Fruit fly (Drosophila melanogaster) whole organism, pupa: ENCODE measurements around the gene CG7059.
A peak's percentile ranks its signal among the peaks of the same experiment; 100 is the strongest.

ENCODE experiments used
- CG10348 ChIP-seq: fragments of 200-800 bp; sonication (Bioruptor generic); IDR thresholded peaks from 2 replicates; pipeline ENCODE4 v1.3.6; 2022; ENCODE audit warnings: missing biosample characterization, missing genetic modification characterization
- CG12605 ChIP-seq: fragments of 200-800 bp; sonication (Bioruptor generic); IDR thresholded peaks from 2 replicates; pipeline ENCODE4 v1.3.6; 2022; ENCODE audit warnings: missing biosample characterization, missing genetic modification characterization
- CG13204 ChIP-seq: fragments of 200-800 bp; sonication (Bioruptor generic); optimal IDR thresholded peaks from 2 replicates; lab custom pipeline; 2018; ENCODE audit warnings: missing biosample characterization, mild to moderate bottlenecking, missing genetic modification characterization, moderate library complexity
- CG14655 ChIP-seq: fragments of 200-800 bp; sonication (Bioruptor generic); optimal IDR thresholded peaks from 3 replicates; lab custom pipeline; 2017; ENCODE audit warnings: mild to moderate bottlenecking, missing biosample characterization, missing genetic modification reagents, missing genetic modification characterization
- CG15710 ChIP-seq: fragments of 200-800 bp; sonication (Bioruptor generic); optimal IDR thresholded peaks from 2 replicates; lab custom pipeline; 2018; ENCODE audit warnings: missing biosample characterization, mild to moderate bottlenecking, missing genetic modification characterization, moderate library complexity
- CG17806 ChIP-seq: fragments of 200-800 bp; sonication (Bioruptor generic); optimal IDR thresholded peaks from 2 replicates; lab custom pipeline; 2018; ENCODE audit warnings: missing biosample characterization, mild to moderate bottlenecking, missing genetic modification characterization, moderate library complexity
- CG32121 ChIP-seq: fragments of 200-800 bp; sonication (Bioruptor generic); IDR thresholded peaks from 2 replicates; pipeline ENCODE4 v1.3.6; 2022; ENCODE audit warnings: missing biosample characterization, missing genetic modification characterization
- CG34367 ChIP-seq: fragments of 200-800 bp; sonication (Bioruptor generic); optimal IDR thresholded peaks from 2 replicates; lab custom pipeline; 2018; ENCODE audit warnings: missing biosample characterization, mild to moderate bottlenecking, missing genetic modification characterization
- CG4496 ChIP-seq: fragments of 200-800 bp; sonication (Bioruptor generic); IDR thresholded peaks from 3 replicates; pipeline ENCODE4 v1.3.6; 2022; ENCODE audit warnings: missing biosample characterization, missing genetic modification characterization
- CG8159 ChIP-seq: fragments of 200-800 bp; sonication (Bioruptor generic); optimal IDR thresholded peaks from 3 replicates; lab custom pipeline; 2018; ENCODE audit warnings: missing biosample characterization, mild to moderate bottlenecking, missing genetic modification characterization, moderate library complexity
- CG8301 ChIP-seq: fragments of 200-800 bp; sonication (Bioruptor generic); optimal IDR thresholded peaks from 2 replicates; lab custom pipeline; 2018; ENCODE audit warnings: missing biosample characterization, mild to moderate bottlenecking, missing genetic modification characterization
- CG9948 ChIP-seq: fragments of 200-800 bp; sonication (Bioruptor generic); optimal IDR thresholded peaks from 2 replicates; lab custom pipeline; 2018; ENCODE audit warnings: missing biosample characterization, mild to moderate bottlenecking, missing genetic modification characterization, moderate library complexity
- D1 ChIP-seq: fragments of 200-800 bp; sonication (Bioruptor generic); optimal IDR thresholded peaks from 2 replicates; lab custom pipeline; 2018; ENCODE audit warnings: missing biosample characterization, mild to moderate bottlenecking, missing genetic modification characterization, moderate library complexity
- EcR ChIP-seq: fragments of 200-800 bp; sonication (Bioruptor generic); optimal IDR thresholded peaks from 3 replicates; lab custom pipeline; 2019; ENCODE audit warnings: missing biosample characterization, missing genetic modification characterization, mild to moderate bottlenecking, moderate library complexity, missing genetic modification reagents
- Ets98B ChIP-seq: fragments of 200-800 bp; sonication (Bioruptor generic); IDR thresholded peaks from 2 replicates; pipeline ENCODE4 v1.3.6; 2022; ENCODE audit warnings: missing biosample characterization, missing genetic modification characterization
- Pif1A ChIP-seq: fragments of 200-800 bp; sonication (Bioruptor generic); optimal IDR thresholded peaks from 3 replicates; lab custom pipeline; 2016; ENCODE audit warnings: missing biosample characterization, missing genetic modification characterization
- Pif1B ChIP-seq: fragments of 200-800 bp; sonication (Bioruptor generic); optimal IDR thresholded peaks from 3 replicates; lab custom pipeline; 2016; ENCODE audit warnings: missing biosample characterization, missing genetic modification characterization
- Snoo ChIP-seq: fragments of 200-800 bp; sonication (Bioruptor generic); optimal IDR thresholded peaks from 3 replicates; lab custom pipeline; 2017; ENCODE audit warnings: missing biosample characterization, mild to moderate bottlenecking, missing genetic modification characterization, inconsistent platforms
- fd96Ca ChIP-seq: fragments of 200-800 bp; sonication (Bioruptor generic); IDR thresholded peaks from 3 replicates; pipeline ENCODE4 v1.3.6; 2022; ENCODE audit warnings: missing biosample characterization, missing genetic modification characterization
- gl ChIP-seq: fragments of 200-800 bp; sonication (Bioruptor generic); optimal IDR thresholded peaks from 2 replicates; lab custom pipeline; 2018; ENCODE audit warnings: missing biosample characterization, mild to moderate bottlenecking, missing genetic modification characterization
- rn ChIP-seq: fragments of 200-800 bp; sonication (Bioruptor generic); IDR thresholded peaks from 2 replicates; pipeline ENCODE4 v1.3.6; 2022; ENCODE audit warnings: missing biosample characterization, missing genetic modification characterization

CG7059 gene

dm6 chr3R:22365660-22366195 is 23.9 kb upstream of the CG7059 start, which contains the start of gene CG5382:
Gene CG5382 (minus strand): TSS chr3R:22365983.
- no peak for TF ChIP-seq CG15710
- no peak for TF ChIP-seq CG8301 (tag; lab: Kevin White, UChicago)
- TF ChIP-seq CG17806 (tag; lab: Kevin White, UChicago), result no peak
- TF ChIP-seq Snoo (tag; lab: Kevin White, UChicago), result no peak
- no peak for TF ChIP-seq CG9948 (tag; lab: Kevin White, UChicago)
- TF ChIP-seq CG4496, result no peak
- no peak for TF ChIP-seq D1 (tag; lab: Kevin White, UChicago)
- no peak for TF ChIP-seq CG14655 (GFP tag; lab: Kevin White, UChicago)
- TF ChIP-seq CG8159 (tag; lab: Kevin White, UChicago), result no peak
- TF ChIP-seq CG12605, result no peak
- no peak for TF ChIP-seq CG10348 (GFP tag; lab: Robert Waterston, UW)

dm6 chr3R:22367126-22368076 is 22.2 kb upstream of the CG7059 start, which contains the start of the genes Polr3F and PyK:
Gene Polr3F (minus strand): TSS chr3R:22367373.
Gene PyK (plus strand): TSS chr3R:22367536.
- TF ChIP-seq D1 (tag; lab: Kevin White, UChicago), result no peak
- peak; percentile 9 for TF ChIP-seq CG9948 (tag; lab: Kevin White, UChicago)
- TF ChIP-seq EcR (GFP tag; lab: Kevin White, UChicago), result no peak
- TF ChIP-seq fd96Ca (GFP tag; lab: Robert Waterston, UW), result no peak
- no peak for TF ChIP-seq CG13204 (GFP tag; lab: Kevin White, UChicago)
- TF ChIP-seq CG14655 (GFP tag; lab: Kevin White, UChicago), result peak; percentile 60
- TF ChIP-seq rn (GFP tag; lab: Robert Waterston, UW), result no peak
- peak; percentile 50 for TF ChIP-seq CG8159 (tag; lab: Kevin White, UChicago)
- TF ChIP-seq CG17806 (tag; lab: Kevin White, UChicago), result peak; percentile 29
- peak; percentile 40 for TF ChIP-seq CG15710
- TF ChIP-seq CG12605, result peak; percentile 48; the same call in 1 of the 2 replicates
- no peak for TF ChIP-seq Pif1B (GFP tag; lab: Kevin White, UChicago)
- TF ChIP-seq Pif1A, result peak; percentile 18
- TF ChIP-seq CG4496, result peak; percentile 63; the same call in 2 of the 3 replicates
- peak; percentile 2 for TF ChIP-seq Snoo (tag; lab: Kevin White, UChicago)
- TF ChIP-seq CG32121 (GFP tag; lab: Robert Waterston, UW), result no peak
- peak; percentile 28 for TF ChIP-seq CG8301 (tag; lab: Kevin White, UChicago)
- peak; percentile 61 for TF ChIP-seq CG34367 (tag; lab: Kevin White, UChicago)
- TF ChIP-seq gl, result peak; percentile 35
- no peak for TF ChIP-seq CG10348 (GFP tag; lab: Robert Waterston, UW)
- TF ChIP-seq Ets98B (GFP tag; lab: Robert Waterston, UW), result no peak

dm6 chr3R:22368077-22368776 is 21.4 kb upstream of the CG7059 start:
- TF ChIP-seq fd96Ca (GFP tag; lab: Robert Waterston, UW) (peak; percentile 30; the same call in 1 of the 3 replicates), CG12605 (no peak), CG10348 (GFP tag; lab: Robert Waterston, UW) (no peak), CG32121 (GFP tag; lab: Robert Waterston, UW) (peak; percentile 20; the same call in 1 of the 2 replicates), EcR (GFP tag; lab: Kevin White, UChicago) (peak; percentile 71), rn (GFP tag; lab: Robert Waterston, UW) (no peak), CG4496 (peak; percentile 85)
- TF ChIP-seq, all 21 proteins: peak for 4

dm6 chr3R:22368777-22369214 is 20.8 kb upstream of the CG7059 start:
- peak; percentile 63 for TF ChIP-seq Ets98B (GFP tag; lab: Robert Waterston, UW)
- TF ChIP-seq EcR (GFP tag; lab: Kevin White, UChicago), result no peak
- TF ChIP-seq CG34367 (tag; lab: Kevin White, UChicago), result no peak
- TF ChIP-seq CG9948 (tag; lab: Kevin White, UChicago), result peak; percentile 32
- TF ChIP-seq CG15710, result peak; percentile 55
- TF ChIP-seq CG4496, result peak; percentile 72
- peak; percentile 11 for TF ChIP-seq CG17806 (tag; lab: Kevin White, UChicago)
- TF ChIP-seq D1 (tag; lab: Kevin White, UChicago), result no peak
- no peak for TF ChIP-seq CG10348 (GFP tag; lab: Robert Waterston, UW)
- TF ChIP-seq rn (GFP tag; lab: Robert Waterston, UW), result peak; percentile 69
- TF ChIP-seq CG32121 (GFP tag; lab: Robert Waterston, UW), result peak; percentile 64
- TF ChIP-seq CG12605, result peak; percentile 68
- TF ChIP-seq Pif1A, result peak; percentile 67
- TF ChIP-seq fd96Ca (GFP tag; lab: Robert Waterston, UW), result peak; percentile 77
- no peak for TF ChIP-seq CG8159 (tag; lab: Kevin White, UChicago)
- peak; percentile 11 for TF ChIP-seq CG8301 (tag; lab: Kevin White, UChicago)
- TF ChIP-seq CG14655 (GFP tag; lab: Kevin White, UChicago), result no peak
- peak; percentile 80 for TF ChIP-seq Pif1B (GFP tag; lab: Kevin White, UChicago)
- no peak for TF ChIP-seq gl
- peak; percentile 74 for TF ChIP-seq Snoo (tag; lab: Kevin White, UChicago)
- TF ChIP-seq CG13204 (GFP tag; lab: Kevin White, UChicago), result no peak
